Worm (Caenorhabditis elegans) whole organism, early embryonic: ENCODE results near the gene ncs-3.

Experiments
- B0310.2 ChIP-seq: sonication (generic microtip); optimal IDR thresholded peaks from 2 replicates; lab custom pipeline; 2016; ENCODE audit warnings: mild to moderate bottlenecking, missing genetic modification characterization, missing compliant biosample characterization
- ama-1 ChIP-seq: fragments of 150-350 bp; optimal IDR thresholded peaks from 2 replicates; lab custom pipeline; 2014
- ceh-36 ChIP-seq: sonication (generic microtip); optimal IDR thresholded peaks from 2 replicates; lab custom pipeline; 2016; ENCODE audit warnings: missing genetic modification characterization, inconsistent platforms, missing compliant biosample characterization
- flt-1 ChIP-seq: fragments of 200-800 bp; sonication (Bioruptor generic); IDR thresholded peaks from 2 replicates; pipeline ENCODE4 v1.3.6; 2022; ENCODE audit warnings: missing genetic modification characterization, missing compliant biosample characterization
- hmbx-1 ChIP-seq: sonication (generic microtip); optimal IDR thresholded peaks from 2 replicates; lab custom pipeline; 2016; ENCODE audit warnings: mild to moderate bottlenecking, missing genetic modification characterization, missing compliant biosample characterization
- pes-1 ChIP-seq: fragments of 200-800 bp; sonication (Bioruptor generic); IDR thresholded peaks from 2 replicates; pipeline ENCODE4 v1.3.6; 2022; ENCODE audit warnings: missing genetic modification reagents, missing genetic modification characterization, missing compliant biosample characterization
- scrt-1 ChIP-seq: fragments of 200-800 bp; sonication (Bioruptor generic); IDR thresholded peaks from 2 replicates; pipeline ENCODE4 v1.3.6; 2022; ENCODE audit warnings: missing genetic modification characterization, missing compliant biosample characterization
- sea-1 ChIP-seq: fragments of 200-800 bp; sonication (Bioruptor generic); conservative IDR thresholded peaks from 2 replicates; pipeline ENCODE4 v1.3.6; 2022; ENCODE audit warnings: missing genetic modification characterization, missing compliant biosample characterization
- tbx-11 ChIP-seq: fragments of 200-800 bp; sonication (Bioruptor generic); IDR thresholded peaks from 2 replicates; pipeline ENCODE4 v1.3.6; 2022; ENCODE audit warnings: missing genetic modification characterization, missing compliant biosample characterization

- TF ChIP-seq B0310.2 (tag; lab: Kevin White, UChicago) (no peak), tbx-11 (GFP tag; lab: Robert Waterston, UW) (no peak), scrt-1 (GFP tag; lab: Robert Waterston, UW) (no peak), ama-1 (no peak), hmbx-1 (no peak), pes-1 (GFP tag; lab: Robert Waterston, UW) (no peak), sea-1 (no peak), ceh-36 (no peak), flt-1 (GFP tag; lab: Robert Waterston, UW) (no peak)
Measured at ce11 chrX:1030867-1031266, 23.0 kb upstream of the ncs-3 start.
